Fruit fly (Drosophila melanogaster) whole organism, wandering third instar larva: Measurements from ENCODE around the gene nkd.
A peak's percentile ranks its signal among the peaks of the same experiment; 100 is the strongest.

Experiments
- Abd-B ChIP-seq: fragments of >200 bp; optimal IDR thresholded peaks from 2 replicates; lab custom pipeline; 2017; ENCODE audit warnings: missing biosample characterization, missing genetic modification characterization
- CG32264 ChIP-seq: fragments of 200-800 bp; sonication (Bioruptor generic); optimal IDR thresholded peaks from 2 replicates; lab custom pipeline; 2016; ENCODE audit warnings: missing biosample characterization, missing genetic modification characterization
- CG9705 ChIP-seq: fragments of 200-800 bp; sonication (Bioruptor generic); optimal IDR thresholded peaks from 2 replicates; lab custom pipeline; 2018; ENCODE audit warnings: missing biosample characterization, mild to moderate bottlenecking, missing genetic modification characterization
- CrebA ChIP-seq: fragments of 200-800 bp; sonication (Bioruptor generic); optimal IDR thresholded peaks from 2 replicates; lab custom pipeline; 2016; ENCODE audit warnings: missing biosample characterization, mild to moderate bottlenecking, missing genetic modification characterization, borderline replicate concordance
- Dif ChIP-seq: fragments of 200-275, 200-300 bp; sonication (Bioruptor generic); optimal IDR thresholded peaks from 2 replicates; lab custom pipeline; 2018; ENCODE audit warnings: missing biosample characterization, missing genetic modification characterization; ENCODE audit not compliant: partially characterized antibody
- GATAd ChIP-seq: sonication (Bioruptor generic); optimal IDR thresholded peaks from 2 replicates; lab custom pipeline; 2016; ENCODE audit warnings: missing biosample characterization, missing genetic modification characterization
- HLH106 ChIP-seq: fragments of 200-800 bp; optimal IDR thresholded peaks from 3 replicates; lab custom pipeline; 2019; ENCODE audit warnings: missing biosample characterization, mild to moderate bottlenecking, missing genetic modification characterization, moderate library complexity
- Hnf4 ChIP-seq: fragments of 200-800 bp; sonication (Bioruptor generic); optimal IDR thresholded peaks from 2 replicates; lab custom pipeline; 2016; ENCODE audit warnings: missing biosample characterization, mild to moderate bottlenecking, missing genetic modification characterization
- Hr78 ChIP-seq: fragments of >200 bp; optimal IDR thresholded peaks from 2 replicates; lab custom pipeline; 2017; ENCODE audit warnings: missing biosample characterization, missing genetic modification characterization
- Hr83 ChIP-seq: fragments of 200-300 bp; sonication (Bioruptor generic); optimal IDR thresholded peaks from 2 replicates; lab custom pipeline; 2016; ENCODE audit warnings: missing biosample characterization, mild to moderate bottlenecking, missing genetic modification characterization, moderate library complexity; ENCODE audit not compliant: poor library complexity, severe bottlenecking
- Jra ChIP-seq: sonication (Bioruptor generic); optimal IDR thresholded peaks from 2 replicates; lab custom pipeline; 2016; ENCODE audit warnings: missing biosample characterization, missing genetic modification characterization
- Mio ChIP-seq: sonication (Bioruptor generic); optimal IDR thresholded peaks from 2 replicates; lab custom pipeline; 2016; ENCODE audit warnings: missing biosample characterization, missing genetic modification characterization
- Myc ChIP-seq: fragments of >200 bp; optimal IDR thresholded peaks from 2 replicates; lab custom pipeline; 2017
- N ChIP-seq: fragments of >200 bp; optimal IDR thresholded peaks from 2 replicates; lab custom pipeline; 2018; ENCODE audit warnings: missing biosample characterization, missing external identifiers, missing genetic modification characterization
- OdsH ChIP-seq: fragments of 200-800 bp; sonication (Bioruptor generic); optimal IDR thresholded peaks from 2 replicates; lab custom pipeline; 2016; ENCODE audit warnings: missing biosample characterization, mild to moderate bottlenecking, missing genetic modification characterization
- Rel ChIP-seq, 2 experiments: fragments of 200-800 bp; sonication (Bioruptor generic) in 1 of 2; optimal IDR thresholded peaks; 2 replicates in 1 of 2; 3 replicates in 1 of 2; lab custom pipeline; 2016 to 2019; ENCODE audit warnings: mild to moderate bottlenecking in 2 of 2, missing biosample characterization in 2 of 2, missing genetic modification characterization in 2 of 2, moderate library complexity in 1 of 2
- Sp1 ChIP-seq: fragments of 200-800 bp; sonication (Bioruptor generic); optimal IDR thresholded peaks from 3 replicates; lab custom pipeline; 2019; ENCODE audit warnings: missing biosample characterization, mild to moderate bottlenecking, missing genetic modification characterization, moderate library complexity
- Vsx2 ChIP-seq: fragments of 200-300, 225-300 bp; sonication (Bioruptor generic); optimal IDR thresholded peaks from 2 replicates; lab custom pipeline; 2018; ENCODE audit warnings: missing biosample characterization, missing genetic modification characterization; ENCODE audit not compliant: partially characterized antibody
- br ChIP-seq: fragments of 200-800 bp; sonication (Bioruptor generic); optimal IDR thresholded peaks from 2 replicates; lab custom pipeline; 2016; ENCODE audit warnings: missing biosample characterization, missing genetic modification characterization
- brk ChIP-seq: fragments of 200-800 bp; sonication (Bioruptor generic); optimal IDR thresholded peaks from 2 replicates; lab custom pipeline; 2016; ENCODE audit warnings: missing biosample characterization, mild to moderate bottlenecking, missing genetic modification characterization
- dl ChIP-seq, 2 experiments: fragments of 175-275, 200-275 bp in 1 of 2; fragments of 200-275 bp in 1 of 2; sonication (Bioruptor generic); optimal IDR thresholded peaks; lab custom pipeline; 2018; ENCODE audit warnings: mild to moderate bottlenecking in 2 of 2, missing biosample characterization in 2 of 2, missing genetic modification characterization in 2 of 2, moderate library complexity in 2 of 2; ENCODE audit not compliant: partially characterized antibody in 2 of 2, insufficient read depth in 1 of 2
- dmrt93B ChIP-seq: fragments of 200-800 bp; sonication (Bioruptor generic); optimal IDR thresholded peaks from 2 replicates; lab custom pipeline; 2018; ENCODE audit warnings: missing biosample characterization, mild to moderate bottlenecking, missing genetic modification characterization
- dsf ChIP-seq: sonication (Bioruptor generic); optimal IDR thresholded peaks from 2 replicates; lab custom pipeline; 2016; ENCODE audit warnings: missing biosample characterization, missing genetic modification characterization, borderline replicate concordance
- ey ChIP-seq: fragments of 200-800 bp; sonication (Bioruptor generic); optimal IDR thresholded peaks from 2 replicates; lab custom pipeline; 2016; ENCODE audit warnings: missing biosample characterization, missing genetic modification characterization
- foxo ChIP-seq, 2 experiments: fragments of 200-800 bp; sonication (Bioruptor generic); optimal IDR thresholded peaks; 2 replicates in 1 of 2; 3 replicates in 1 of 2; lab custom pipeline; 2016 to 2017; ENCODE audit warnings: missing biosample characterization in 2 of 2, missing genetic modification characterization in 2 of 2
- fru ChIP-seq: fragments of 200-800 bp; sonication (Bioruptor generic); optimal IDR thresholded peaks from 3 replicates; lab custom pipeline; 2016; ENCODE audit warnings: missing biosample characterization, mild to moderate bottlenecking, missing genetic modification characterization
- h ChIP-seq: fragments of 200-800 bp; sonication (Bioruptor generic); optimal IDR thresholded peaks from 3 replicates; lab custom pipeline; 2016; ENCODE audit warnings: missing biosample characterization, mild to moderate bottlenecking, missing genetic modification characterization
- jim ChIP-seq: fragments of 175-275, 200-325 bp; sonication (Bioruptor generic); optimal IDR thresholded peaks from 2 replicates; lab custom pipeline; 2016; ENCODE audit warnings: missing biosample characterization, mild to moderate bottlenecking, missing genetic modification characterization
- lola ChIP-seq: fragments of >200 bp; optimal IDR thresholded peaks from 2 replicates; lab custom pipeline; 2017; ENCODE audit warnings: missing biosample characterization, missing genetic modification characterization
- pan ChIP-seq: fragments of >200 bp; optimal IDR thresholded peaks from 2 replicates; lab custom pipeline; 2017
- psq ChIP-seq: fragments of 200-800 bp; sonication (Bioruptor generic); optimal IDR thresholded peaks from 3 replicates; lab custom pipeline; 2017; ENCODE audit warnings: missing biosample characterization, mild to moderate bottlenecking, missing genetic modification characterization, moderate library complexity
- rgr ChIP-seq: fragments of 200-800 bp; sonication (Bioruptor generic); optimal IDR thresholded peaks from 3 replicates; lab custom pipeline; 2016; ENCODE audit warnings: missing biosample characterization, mild to moderate bottlenecking, missing genetic modification characterization
- sage ChIP-seq: fragments of 200-800 bp; sonication (Bioruptor generic); optimal IDR thresholded peaks from 2 replicates; lab custom pipeline; 2016; ENCODE audit warnings: missing biosample characterization, mild to moderate bottlenecking, missing genetic modification characterization
- tai ChIP-seq: sonication (Bioruptor generic); optimal IDR thresholded peaks from 2 replicates; lab custom pipeline; 2016; ENCODE audit warnings: missing biosample characterization, missing genetic modification characterization
- usp ChIP-seq: fragments of >200 bp; optimal IDR thresholded peaks from 2 replicates; lab custom pipeline; 2017; ENCODE audit warnings: missing biosample characterization, missing genetic modification characterization
- woc ChIP-seq: sonication (Bioruptor generic); optimal IDR thresholded peaks from 2 replicates; lab custom pipeline; 2016; ENCODE audit warnings: missing biosample characterization, mild to moderate bottlenecking, missing genetic modification characterization

The nkd gene

dm6 chr3L:19048761-19049160 lies 3.5 kb upstream of the nkd start:
- TF ChIP-seq OdsH (no peak), br (GFP tag; lab: Kevin White, UChicago) (no peak), sage (no peak), woc (no peak), CG9705 (GFP tag; lab: Kevin White, UChicago) (no peak), N (GFP tag; lab: Kevin White, UChicago) (no peak)

- TF ChIP-seq Rel (GFP tag; optimal IDR thresholded peaks at IDR 0.05; lab: Kevin White, UChicago) (no peak), Rel (tag; optimal IDR thresholded peaks at IDR 0.05; lab: Kevin White, UChicago) (no peak), rgr (GFP tag; lab: Kevin White, UChicago) (no peak), Hr83 (GFP tag; lab: Kevin White, UChicago) (no peak), dl (GFP tag; optimal IDR thresholded peaks at IDR 0.05; lab: Kevin White, UChicago; ENCODE audit: insufficient read depth in 1 of 2, partially characterized antibody in 2 of 2) (no peak), ey (GFP tag; lab: Kevin White, UChicago) (no peak), fru (GFP tag; lab: Kevin White, UChicago) (no peak), tai (GFP tag; lab: Kevin White, UChicago) (no peak), Myc (lab: Kevin White, UChicago) (no peak), Hr78 (GFP tag; lab: Kevin White, UChicago) (no peak), sage (no peak), OdsH (no peak), h (GFP tag; lab: Kevin White, UChicago) (no peak), CrebA (GFP tag; lab: Kevin White, UChicago) (no peak)
Observed at dm6 chr3L:19048257-19048656, 3.0 kb upstream of the nkd start.

- TF ChIP-seq Sp1 (GFP tag; lab: Kevin White, UChicago) (peak; percentile 94), h (GFP tag; lab: Kevin White, UChicago) (peak; percentile 87), Hr83 (GFP tag; lab: Kevin White, UChicago) (no peak), pan (lab: Kevin White, UChicago) (no peak), Abd-B (GFP tag; lab: Kevin White, UChicago) (no peak), Rel (GFP tag; optimal IDR thresholded peaks at IDR 0.05; lab: Kevin White, UChicago) (no peak), Rel (tag; optimal IDR thresholded peaks at IDR 0.05; lab: Kevin White, UChicago) (peak; percentile 36), Vsx2 (GFP tag; lab: Kevin White, UChicago) (peak; percentile 17), N (GFP tag; lab: Kevin White, UChicago) (no peak), brk (GFP tag; lab: Kevin White, UChicago) (peak; percentile 58), psq (peak; percentile 87), Mio (no peak), dmrt93B (GFP tag; lab: Kevin White, UChicago) (peak; percentile 74), usp (GFP tag; lab: Kevin White, UChicago) (no peak), lola (GFP tag; lab: Kevin White, UChicago) (no peak), jim (GFP tag; lab: Kevin White, UChicago) (no peak), dl (GFP tag; optimal IDR thresholded peaks at IDR 0.05; lab: Kevin White, UChicago; ENCODE audit: insufficient read depth in 1 of 2, partially characterized antibody in 2 of 2) (no peak), CG32264 (GFP tag; lab: Kevin White, UChicago) (peak; percentile 31), HLH106 (tag; lab: Kevin White, UChicago) (peak; percentile 89), dsf (GFP tag; lab: Kevin White, UChicago) (no peak), Jra (GFP tag; lab: Kevin White, UChicago) (peak; percentile 40), br (GFP tag; lab: Kevin White, UChicago) (peak; percentile 68), GATAd (no peak), Hr78 (GFP tag; lab: Kevin White, UChicago) (no peak), tai (GFP tag; lab: Kevin White, UChicago) (peak; percentile 63), Myc (lab: Kevin White, UChicago) (no peak), Dif (GFP tag; lab: Kevin White, UChicago) (no peak), sage (peak; percentile 59), woc (peak; percentile 74), fru (GFP tag; lab: Kevin White, UChicago) (peak; percentile 85), Hnf4 (peak; percentile 32), foxo (GFP tag; optimal IDR thresholded peaks at IDR 0.05; lab: Kevin White, UChicago) (peak in 1 of 2 experiments; percentile 89), OdsH (peak; percentile 84), CG9705 (GFP tag; lab: Kevin White, UChicago) (peak; percentile 59), ey (GFP tag; lab: Kevin White, UChicago) (peak; percentile 73), rgr (GFP tag; lab: Kevin White, UChicago) (peak; percentile 77)
Observed at dm6 chr3L:19046389-19047042, 1.3 kb upstream of the nkd start.
